Worm (Caenorhabditis elegans) whole organism, midembryonic: ENCODE measurements around the gene T11F8.4.

Source experiments
- cog-1 ChIP-seq: sonication (generic microtip); optimal IDR thresholded peaks from 2 replicates; lab custom pipeline; 2016; ENCODE audit warnings: missing genetic modification characterization, missing compliant biosample characterization
- flt-1 ChIP-seq: fragments of 200-800 bp; sonication (Bioruptor generic); IDR thresholded peaks from 2 replicates; pipeline ENCODE4 v1.3.6; 2022; ENCODE audit warnings: missing genetic modification characterization, missing compliant biosample characterization
- klf-2 ChIP-seq: fragments of 200-800 bp; sonication (Bioruptor generic); conservative IDR thresholded peaks from 2 replicates; pipeline ENCODE4 v1.3.6; 2022; ENCODE audit warnings: missing genetic modification reagents, missing genetic modification characterization, missing compliant biosample characterization

DNA sequence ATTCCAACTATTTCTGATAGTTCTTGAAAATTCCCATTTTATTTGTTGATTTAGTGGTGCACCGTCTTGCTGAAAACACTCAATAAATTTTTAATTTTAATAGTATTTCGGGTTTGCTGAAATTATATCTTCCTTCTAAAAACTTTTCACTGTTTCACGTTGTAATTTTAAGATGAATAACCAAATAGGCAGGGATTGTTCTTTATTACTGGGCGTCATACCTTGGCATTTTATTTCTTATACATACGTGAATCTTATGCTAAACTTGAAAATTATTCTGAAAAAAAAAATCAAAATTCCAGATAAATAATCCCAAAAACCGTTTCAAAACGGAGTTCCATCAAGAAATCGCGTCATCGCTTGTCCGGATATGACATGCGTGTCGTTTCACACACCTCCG, 37.7 kb downstream of the T11F8.4 start, which contains the start of gene mgl-3:
- TF ChIP-seq flt-1 (GFP tag; lab: Robert Waterston, UW): no peak
- no peak for TF ChIP-seq klf-2 (GFP tag; lab: Robert Waterston, UW)
- no peak for TF ChIP-seq cog-1 (tag; lab: Kevin White, UChicago)
